Worm (Caenorhabditis elegans) whole organism, early embryonic: ENCODE results near the gene spp-21.

Source experiments
- B0310.2 ChIP-seq: sonication (generic microtip); optimal IDR thresholded peaks from 2 replicates; lab custom pipeline; 2016; ENCODE audit warnings: mild to moderate bottlenecking, missing genetic modification characterization, missing compliant biosample characterization
- F13C5.2 ChIP-seq: sonication (generic microtip); optimal IDR thresholded peaks from 2 replicates; lab custom pipeline; 2017; ENCODE audit warnings: mild to moderate bottlenecking, missing genetic modification characterization, inconsistent platforms, missing compliant biosample characterization
- aly-1 ChIP-seq: sonication (generic microtip); optimal IDR thresholded peaks from 2 replicates; lab custom pipeline; 2016; ENCODE audit warnings: missing genetic modification characterization, missing compliant biosample characterization
- ama-1 ChIP-seq: fragments of 150-350 bp; optimal IDR thresholded peaks from 2 replicates; lab custom pipeline; 2014
- ceh-13 ChIP-seq: fragments of 200-800 bp; sonication (Bioruptor generic); optimal IDR thresholded peaks from 2 replicates; lab custom pipeline; 2018; ENCODE audit warnings: mild to moderate bottlenecking, missing genetic modification characterization, missing compliant biosample characterization
- ceh-36 ChIP-seq: sonication (generic microtip); optimal IDR thresholded peaks from 2 replicates; lab custom pipeline; 2016; ENCODE audit warnings: missing genetic modification characterization, inconsistent platforms, missing compliant biosample characterization
- ets-7 ChIP-seq: sonication (generic microtip); optimal IDR thresholded peaks from 2 replicates; lab custom pipeline; 2016; ENCODE audit warnings: missing genotype, missing genetic modification characterization, missing compliant biosample characterization
- flt-1 ChIP-seq: fragments of 200-800 bp; sonication (Bioruptor generic); IDR thresholded peaks from 2 replicates; pipeline ENCODE4 v1.3.6; 2022; ENCODE audit warnings: missing genetic modification characterization, missing compliant biosample characterization
- hmbx-1 ChIP-seq: sonication (generic microtip); optimal IDR thresholded peaks from 2 replicates; lab custom pipeline; 2016; ENCODE audit warnings: mild to moderate bottlenecking, missing genetic modification characterization, missing compliant biosample characterization
- hmg-4 ChIP-seq: fragments of 200-800 bp; sonication (Bioruptor generic); optimal IDR thresholded peaks from 2 replicates; lab custom pipeline; 2018; ENCODE audit warnings: mild to moderate bottlenecking, missing genetic modification characterization, missing compliant biosample characterization
- hnd-1 ChIP-seq: sonication (generic microtip); optimal IDR thresholded peaks from 2 replicates; lab custom pipeline; 2016; ENCODE audit warnings: missing genetic modification characterization, missing compliant biosample characterization
- pes-1 ChIP-seq: fragments of 200-800 bp; sonication (Bioruptor generic); IDR thresholded peaks from 2 replicates; pipeline ENCODE4 v1.3.6; 2022; ENCODE audit warnings: missing genetic modification reagents, missing genetic modification characterization, missing compliant biosample characterization
- scrt-1 ChIP-seq: fragments of 200-800 bp; sonication (Bioruptor generic); IDR thresholded peaks from 2 replicates; pipeline ENCODE4 v1.3.6; 2022; ENCODE audit warnings: missing genetic modification characterization, missing compliant biosample characterization
- sea-1 ChIP-seq: fragments of 200-800 bp; sonication (Bioruptor generic); conservative IDR thresholded peaks from 2 replicates; pipeline ENCODE4 v1.3.6; 2022; ENCODE audit warnings: missing genetic modification characterization, missing compliant biosample characterization
- tbx-11 ChIP-seq: fragments of 200-800 bp; sonication (Bioruptor generic); IDR thresholded peaks from 2 replicates; pipeline ENCODE4 v1.3.6; 2022; ENCODE audit warnings: missing genetic modification characterization, missing compliant biosample characterization
- tbx-37 ChIP-seq: fragments of 200-800 bp; sonication (Bioruptor generic); conservative IDR thresholded peaks from 2 replicates; pipeline ENCODE4 v1.3.6; 2022; ENCODE audit warnings: missing genetic modification reagents, missing genetic modification characterization, missing compliant biosample characterization
- tra-4 ChIP-seq: sonication (generic microtip); optimal IDR thresholded peaks from 2 replicates; lab custom pipeline; 2017; ENCODE audit warnings: missing genetic modification characterization, missing compliant biosample characterization

Gene spp-21

DNA sequence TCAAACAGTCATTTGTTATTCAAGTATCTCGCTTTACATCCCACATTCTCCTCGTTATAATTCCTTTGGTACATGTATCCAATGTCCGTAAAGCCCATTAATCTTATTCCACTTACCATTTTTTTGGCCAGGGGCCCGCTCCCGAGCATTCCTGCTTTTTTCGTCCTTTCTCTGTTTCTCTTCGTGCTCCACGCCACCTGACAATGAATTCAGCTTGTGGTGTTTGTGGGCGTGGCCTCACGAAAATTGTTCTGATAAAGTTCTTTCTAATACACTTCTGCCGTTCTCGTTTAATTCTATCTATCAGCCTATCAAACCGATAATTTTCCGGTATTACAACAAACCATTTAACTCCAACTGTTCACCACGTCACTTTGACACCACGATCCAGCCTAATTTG, 9.9 kb upstream of the spp-21 start:
- TF ChIP-seq aly-1 (tag; lab: Kevin White, UChicago), result no peak
- no peak for TF ChIP-seq ets-7 (tag; lab: Kevin White, UChicago)
- TF ChIP-seq tbx-11 (GFP tag; lab: Robert Waterston, UW), result no peak
- TF ChIP-seq ama-1, result no peak
- no peak for TF ChIP-seq B0310.2 (tag; lab: Kevin White, UChicago)
- no peak for TF ChIP-seq ceh-36 (tag; lab: Kevin White, UChicago)
- no peak for TF ChIP-seq flt-1 (GFP tag; lab: Robert Waterston, UW)
- no peak for TF ChIP-seq hmg-4 (GFP tag; lab: Kevin White, UChicago)
- no peak for TF ChIP-seq pes-1 (GFP tag; lab: Robert Waterston, UW)
- no peak for TF ChIP-seq F13C5.2 (tag; lab: Kevin White, UChicago)
- TF ChIP-seq ceh-13 (GFP tag; lab: Kevin White, UChicago), result no peak
- no peak for TF ChIP-seq hnd-1 (tag; lab: Kevin White, UChicago)

- TF ChIP-seq B0310.2 (tag; lab: Kevin White, UChicago), result no peak
- no peak for TF ChIP-seq ets-7 (tag; lab: Kevin White, UChicago)
- TF ChIP-seq sea-1 (GFP tag; lab: Robert Waterston, UW), result no peak
- no peak for TF ChIP-seq F13C5.2 (tag; lab: Kevin White, UChicago)
- TF ChIP-seq ama-1, result no peak
- TF ChIP-seq tbx-11 (GFP tag; lab: Robert Waterston, UW), result no peak
- TF ChIP-seq hmg-4 (GFP tag; lab: Kevin White, UChicago), result no peak
- TF ChIP-seq hnd-1 (tag; lab: Kevin White, UChicago), result no peak
- no peak for TF ChIP-seq hmbx-1 (tag; lab: Kevin White, UChicago)
- no peak for TF ChIP-seq ceh-13 (GFP tag; lab: Kevin White, UChicago)
- no peak for TF ChIP-seq pes-1 (GFP tag; lab: Robert Waterston, UW)
- no peak for TF ChIP-seq tbx-37 (GFP tag; lab: Robert Waterston, UW)
- TF ChIP-seq tra-4 (tag; lab: Kevin White, UChicago), result no peak
- TF ChIP-seq flt-1 (GFP tag; lab: Robert Waterston, UW), result no peak
- TF ChIP-seq scrt-1 (GFP tag; lab: Robert Waterston, UW), result no peak
- no peak for TF ChIP-seq aly-1 (tag; lab: Kevin White, UChicago)
- TF ChIP-seq ceh-36 (tag; lab: Kevin White, UChicago), result no peak
These were observed 8.7 kb upstream of the spp-21 start for ce11 chrX:11480990-11481824.

DNA sequence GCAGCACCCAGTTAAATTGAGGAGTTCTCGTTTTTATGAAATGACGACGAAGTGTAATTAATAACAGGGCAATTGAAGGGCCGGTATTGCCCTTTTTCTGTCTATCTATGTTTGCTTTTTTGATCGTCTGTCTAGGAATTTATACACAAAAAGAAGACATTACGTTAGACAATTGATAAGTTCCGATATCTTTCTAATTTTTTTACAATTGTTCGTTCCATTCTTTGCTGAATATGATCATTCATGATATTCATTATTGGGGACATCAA, 8.2 kb upstream of the spp-21 start:
- TF ChIP-seq flt-1 (GFP tag; lab: Robert Waterston, UW), result no peak
- TF ChIP-seq ets-7 (tag; lab: Kevin White, UChicago), result no peak
- TF ChIP-seq ceh-13 (GFP tag; lab: Kevin White, UChicago), result no peak
- TF ChIP-seq hmg-4 (GFP tag; lab: Kevin White, UChicago), result no peak
- no peak for TF ChIP-seq tra-4 (tag; lab: Kevin White, UChicago)
- no peak for TF ChIP-seq pes-1 (GFP tag; lab: Robert Waterston, UW)
- TF ChIP-seq ceh-36 (tag; lab: Kevin White, UChicago), result no peak
- no peak for TF ChIP-seq hnd-1 (tag; lab: Kevin White, UChicago)
- no peak for TF ChIP-seq tbx-37 (GFP tag; lab: Robert Waterston, UW)
- no peak for TF ChIP-seq F13C5.2 (tag; lab: Kevin White, UChicago)
- no peak for TF ChIP-seq B0310.2 (tag; lab: Kevin White, UChicago)
- no peak for TF ChIP-seq tbx-11 (GFP tag; lab: Robert Waterston, UW)
- TF ChIP-seq ama-1, result no peak
- TF ChIP-seq sea-1 (GFP tag; lab: Robert Waterston, UW), result no peak
- TF ChIP-seq aly-1 (tag; lab: Kevin White, UChicago), result no peak
- no peak for TF ChIP-seq scrt-1 (GFP tag; lab: Robert Waterston, UW)
- TF ChIP-seq hmbx-1 (tag; lab: Kevin White, UChicago), result no peak

DNA sequence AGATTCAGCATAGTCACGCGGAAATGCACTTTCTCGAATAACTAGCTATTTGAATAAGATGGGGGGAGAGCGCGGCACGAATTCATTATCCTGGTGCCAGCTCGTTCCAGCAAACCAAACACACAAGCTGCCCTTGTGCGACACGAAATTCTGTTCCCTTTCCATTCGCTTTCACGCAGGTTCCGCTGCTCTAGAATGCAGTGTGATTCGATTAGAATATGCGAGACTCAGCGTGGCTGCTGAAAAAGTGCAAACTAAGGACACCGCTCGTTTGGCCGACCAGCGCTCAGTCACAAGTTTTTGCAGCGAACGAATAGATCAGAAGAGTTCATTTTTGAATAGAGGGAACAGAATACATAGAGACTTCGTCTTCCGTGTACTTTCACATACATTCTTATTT, 7.8 kb upstream of the spp-21 start:
- TF ChIP-seq ama-1 (no peak), hnd-1 (tag; lab: Kevin White, UChicago) (no peak), F13C5.2 (tag; lab: Kevin White, UChicago) (no peak), ceh-13 (GFP tag; lab: Kevin White, UChicago) (no peak), hmg-4 (GFP tag; lab: Kevin White, UChicago) (no peak), sea-1 (GFP tag; lab: Robert Waterston, UW) (no peak), scrt-1 (GFP tag; lab: Robert Waterston, UW) (no peak), hmbx-1 (tag; lab: Kevin White, UChicago) (no peak), tra-4 (tag; lab: Kevin White, UChicago) (no peak), pes-1 (GFP tag; lab: Robert Waterston, UW) (no peak), ets-7 (tag; lab: Kevin White, UChicago) (no peak), tbx-11 (GFP tag; lab: Robert Waterston, UW) (no peak)

DNA sequence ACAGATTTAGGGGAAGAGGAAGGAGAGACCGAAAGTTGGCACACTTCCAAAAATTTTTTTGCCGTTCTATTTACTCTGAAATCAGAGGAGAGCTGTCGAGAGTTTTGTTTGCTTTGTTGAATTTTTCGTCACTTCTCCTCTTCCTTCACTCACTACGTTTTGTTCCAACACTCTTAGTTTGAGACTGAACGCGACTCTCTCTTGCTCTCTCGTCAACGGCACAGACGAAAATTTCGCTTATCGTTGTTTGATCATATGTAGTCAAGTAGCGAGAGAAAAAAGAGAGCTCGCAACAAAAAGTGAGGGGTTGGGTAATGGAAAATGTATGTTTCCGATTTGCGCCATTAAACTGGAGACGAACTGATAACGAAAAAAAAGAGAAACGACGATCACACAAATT, 7.3 kb upstream of the spp-21 start:
- TF ChIP-seq flt-1 (GFP tag; lab: Robert Waterston, UW) (no peak), pes-1 (GFP tag; lab: Robert Waterston, UW) (no peak)

DNA sequence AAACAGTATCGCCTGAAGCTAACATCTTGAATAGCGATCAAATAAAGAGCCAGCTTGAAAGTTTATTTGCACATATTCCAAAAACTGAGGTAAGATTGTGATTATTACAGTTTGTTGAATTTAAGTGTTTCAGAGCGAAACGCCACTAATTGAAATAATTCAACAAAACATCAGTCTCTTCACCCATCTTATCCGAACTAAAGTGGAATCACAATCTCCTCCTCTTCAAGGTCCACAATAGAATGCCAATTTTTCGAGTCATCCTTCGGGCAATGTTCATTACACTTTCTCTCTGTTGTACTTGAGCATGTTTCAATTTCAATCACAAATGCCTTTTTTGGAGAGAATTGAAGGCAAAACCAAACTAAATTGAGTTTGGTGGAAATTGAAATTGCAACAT, 5.9 kb upstream of the spp-21 start:
- TF ChIP-seq hnd-1 (tag; lab: Kevin White, UChicago) (no peak), scrt-1 (GFP tag; lab: Robert Waterston, UW) (no peak), ceh-13 (GFP tag; lab: Kevin White, UChicago) (no peak), F13C5.2 (tag; lab: Kevin White, UChicago) (no peak), tbx-37 (GFP tag; lab: Robert Waterston, UW) (no peak), hmbx-1 (tag; lab: Kevin White, UChicago) (no peak), tra-4 (tag; lab: Kevin White, UChicago) (no peak), ceh-36 (tag; lab: Kevin White, UChicago) (no peak), B0310.2 (tag; lab: Kevin White, UChicago) (no peak)
